Fruit fly (Drosophila melanogaster): ENCODE data around the gene mRpL9.

mRpL9 gene

dm6 chr3R:15286693-15287041 is 43.9 kb upstream of the mRpL9 start (continued):
- TF ChIP-seq gcm (GFP tag; optimal IDR thresholded peaks at IDR 0.05) (peak; percentile 30), CG3995 (GFP tag; optimal IDR thresholded peaks at IDR 0.05) (no peak), nerfin-1 (tag; optimal IDR thresholded peaks at IDR 0.05) (no peak), kni (GFP tag; optimal IDR thresholded peaks at IDR 0.05) (peak; percentile 69), CG11247 (GFP tag; IDR thresholded peaks at IDR 0.05) (no peak), schlank (tag; optimal IDR thresholded peaks at IDR 0.05) (no peak), CG34422 (GFP tag; IDR thresholded peaks at IDR 0.05) (no peak), BEAF-32 (GFP tag; optimal IDR thresholded peaks at IDR 0.05) (no peak), Hmr (GFP tag; optimal IDR thresholded peaks at IDR 0.05) (peak; percentile 35), vnd (GFP tag; IDR thresholded peaks at IDR 0.05; ENCODE audit: partially characterized antibody) (no peak), Optix (GFP tag; IDR thresholded peaks at IDR 0.05) (no peak), nom (GFP tag; optimal IDR thresholded peaks at IDR 0.05) (no peak), CG6765 (GFP tag; optimal IDR thresholded peaks at IDR 0.05) (peak; percentile 19), Nf-YB (GFP tag; optimal IDR thresholded peaks at IDR 0.05) (peak; percentile 55), CG17385 (GFP tag; optimal IDR thresholded peaks at IDR 0.05) (peak; percentile 49), C15 (GFP tag; IDR thresholded peaks at IDR 0.05) (no peak), CG12769 (tag; optimal IDR thresholded peaks at IDR 0.05) (peak; percentile 8), CG11398 (GFP tag; optimal IDR thresholded peaks at IDR 0.05) (no peak), grn (GFP tag; optimal IDR thresholded peaks at IDR 0.05) (peak; percentile 1), sens (GFP tag) (peak; percentile 63), CG13296 (GFP tag; optimal IDR thresholded peaks at IDR 0.05) (no peak), CG11560 (tag; IDR thresholded peaks at IDR 0.05) (no peak), CG3163 (GFP tag; optimal IDR thresholded peaks at IDR 0.05) (peak; percentile 24), sug (tag; optimal IDR thresholded peaks at IDR 0.05) (peak; percentile 96), CG1832 (GFP tag; optimal IDR thresholded peaks at IDR 0.05) (peak; percentile 87), sqz (GFP tag; optimal IDR thresholded peaks at IDR 0.05) (peak; percentile 82), CG1529 (GFP tag; optimal IDR thresholded peaks at IDR 0.05) (no peak), Kr (GFP tag; optimal IDR thresholded peaks at IDR 0.05) (no peak), Dp (GFP tag; optimal IDR thresholded peaks at IDR 0.05) (no peak), CG15696 (tag; optimal IDR thresholded peaks at IDR 0.05) (no peak), CG17361 (GFP tag; IDR thresholded peaks at IDR 0.05) (no peak), pzg (GFP tag; optimal IDR thresholded peaks at IDR 0.05) (no peak), CG14014 (GFP tag; IDR thresholded peaks at IDR 0.05) (no peak), CG2678 (tag; optimal IDR thresholded peaks at IDR 0.05) (peak; percentile 7), chn (GFP tag; optimal IDR thresholded peaks at IDR 0.05) (peak; percentile 58), CG3407 (GFP tag; optimal IDR thresholded peaks at IDR 0.05) (no peak), CG9215 (GFP tag; IDR thresholded peaks at IDR 0.05) (no peak), CG33213 (GFP tag; optimal IDR thresholded peaks at IDR 0.05) (no peak), Nf-YC (tag; optimal IDR thresholded peaks at IDR 0.05) (no peak), Atf3 (GFP tag; optimal IDR thresholded peaks at IDR 0.05) (no peak), hb (GFP tag; IDR thresholded peaks at IDR 0.05; ENCODE audit: partially characterized antibody) (no peak), Mrtf (GFP tag; IDR thresholded peaks at IDR 0.05) (no peak), CG32772 (GFP tag; IDR thresholded peaks at IDR 0.05) (no peak), HLH54F (GFP tag; optimal IDR thresholded peaks at IDR 0.05) (no peak), nau (GFP tag; optimal IDR thresholded peaks at IDR 0.05) (no peak), CG43689 (GFP tag; IDR thresholded peaks at IDR 0.05) (no peak), tgo (GFP tag; IDR thresholded peaks at IDR 0.05) (no peak), Trl (optimal IDR thresholded peaks at IDR 0.05) (peak; percentile 88 to 92), Trl (GFP tag; optimal IDR thresholded peaks at IDR 0.05) (peak; percentile 38), CG12071 (GFP tag; optimal IDR thresholded peaks at IDR 0.05) (no peak), CG6272 (GFP tag; IDR thresholded peaks at IDR 0.05) (no peak), zen2 (GFP tag; IDR thresholded peaks at IDR 0.05; ENCODE audit: partially characterized antibody) (no peak)
